Fruit fly (Drosophila melanogaster) whole organism, prepupa: ENCODE measurements around the gene Ssb-c31a.

Source experiments
- CG10631 ChIP-seq: fragments of 200-800 bp; sonication (Bioruptor generic); optimal IDR thresholded peaks from 2 replicates; lab custom pipeline; 2016; ENCODE audit warnings: missing biosample characterization, missing genetic modification characterization
- CG11294 ChIP-seq: fragments of 200-800 bp; sonication (Bioruptor generic); IDR thresholded peaks from 2 replicates; pipeline ENCODE4 v1.3.6; 2022; ENCODE audit warnings: missing biosample characterization, missing genetic modification characterization
- CG11762 ChIP-seq: fragments of 200-800 bp; sonication (Bioruptor generic); optimal IDR thresholded peaks from 3 replicates; lab custom pipeline; 2016; ENCODE audit warnings: missing biosample characterization, missing genetic modification characterization; ENCODE audit not compliant: insufficient read depth
- CG15336 ChIP-seq: fragments of 200-800 bp; sonication (Bioruptor generic); IDR thresholded peaks from 2 replicates; pipeline ENCODE4 v1.3.6; 2022; ENCODE audit warnings: missing biosample characterization, missing genetic modification characterization
- CG1621 ChIP-seq: fragments of 200-800 bp; sonication (Bioruptor generic); optimal IDR thresholded peaks from 3 replicates; lab custom pipeline; 2018; ENCODE audit warnings: missing biosample characterization, mild to moderate bottlenecking, missing genetic modification characterization
- CG16779 ChIP-seq: fragments of 200-800 bp; sonication (Bioruptor generic); optimal IDR thresholded peaks from 3 replicates; lab custom pipeline; 2017; ENCODE audit warnings: missing biosample characterization, mild to moderate bottlenecking, missing genetic modification characterization
- CG31627 ChIP-seq: fragments of 200-800 bp; sonication (Bioruptor generic); optimal IDR thresholded peaks from 3 replicates; lab custom pipeline; 2016; ENCODE audit warnings: missing biosample characterization, missing genetic modification characterization
- CG32006 ChIP-seq: fragments of 200-800 bp; sonication (Bioruptor generic); optimal IDR thresholded peaks from 3 replicates; lab custom pipeline; 2017; ENCODE audit warnings: missing biosample characterization, mild to moderate bottlenecking, missing genetic modification characterization
- CG34406 ChIP-seq: fragments of 200-800 bp; sonication (Bioruptor generic); optimal IDR thresholded peaks from 3 replicates; lab custom pipeline; 2016; ENCODE audit warnings: missing biosample characterization, missing genetic modification characterization
- CG3919 ChIP-seq: fragments of 200-800 bp; sonication (Bioruptor generic); optimal IDR thresholded peaks from 3 replicates; lab custom pipeline; 2016; ENCODE audit warnings: missing biosample characterization, missing genetic modification characterization
- CG4318 ChIP-seq: fragments of 200-800 bp; sonication (Bioruptor generic); optimal IDR thresholded peaks from 3 replicates; lab custom pipeline; 2017; ENCODE audit warnings: missing biosample characterization, mild to moderate bottlenecking, missing genetic modification characterization
- CG6276 ChIP-seq: fragments of 200-800 bp; sonication (Bioruptor generic); optimal IDR thresholded peaks from 2 replicates; lab custom pipeline; 2017; ENCODE audit warnings: missing biosample characterization, mild to moderate bottlenecking, missing genetic modification characterization
- CG6792 ChIP-seq: fragments of 200-800 bp; sonication (Bioruptor generic); optimal IDR thresholded peaks from 3 replicates; lab custom pipeline; 2016; ENCODE audit warnings: missing biosample characterization, missing genetic modification characterization
- CG6808 ChIP-seq: fragments of 200-800 bp; sonication (Bioruptor generic); optimal IDR thresholded peaks from 3 replicates; lab custom pipeline; 2017; ENCODE audit warnings: missing biosample characterization, missing genetic modification characterization, mild to moderate bottlenecking, moderate library complexity, missing genetic modification reagents
- CG7368 ChIP-seq: fragments of 200-800 bp; sonication (Bioruptor generic); optimal IDR thresholded peaks from 3 replicates; lab custom pipeline; 2016; ENCODE audit warnings: missing biosample characterization, missing genetic modification characterization
- CG8319 ChIP-seq: fragments of 200-800 bp; sonication (Bioruptor generic); optimal IDR thresholded peaks from 3 replicates; lab custom pipeline; 2016; ENCODE audit warnings: missing biosample characterization, missing genetic modification characterization
- CG9139 ChIP-seq: fragments of 200-800 bp; sonication (Bioruptor generic); optimal IDR thresholded peaks from 3 replicates; lab custom pipeline; 2017; ENCODE audit warnings: missing biosample characterization, mild to moderate bottlenecking, missing genetic modification characterization
- Eip75B ChIP-seq: fragments of 200-800 bp; sonication (Bioruptor generic); optimal IDR thresholded peaks from 3 replicates; lab custom pipeline; 2016; ENCODE audit warnings: missing biosample characterization, missing genetic modification characterization
- Eip78C ChIP-seq: fragments of 200-800 bp; sonication (Bioruptor generic); peaks from one replicate; lab custom pipeline; 2016; ENCODE audit warnings: missing biosample characterization, missing genetic modification characterization
- Eip93F ChIP-seq: fragments of 200-800 bp; sonication (Bioruptor generic); optimal IDR thresholded peaks from 2 replicates; lab custom pipeline; 2016; ENCODE audit warnings: missing biosample characterization, mild to moderate bottlenecking, missing genetic modification characterization
- Ets21C ChIP-seq: fragments of 200-800 bp; sonication (Bioruptor generic); optimal IDR thresholded peaks from 3 replicates; lab custom pipeline; 2016; ENCODE audit warnings: missing biosample characterization, missing genetic modification characterization
- Gug ChIP-seq: fragments of 200-800 bp; sonication (Bioruptor generic); IDR thresholded peaks from 2 replicates; pipeline ENCODE4 v1.3.6; 2022; ENCODE audit warnings: missing biosample characterization, missing genetic modification characterization
- Hr38 ChIP-seq: sonication (Bioruptor generic); optimal IDR thresholded peaks from 2 replicates; lab custom pipeline; 2016; ENCODE audit warnings: missing biosample characterization, missing genetic modification characterization
- Hr4 ChIP-seq: fragments of 200-800 bp; sonication (Bioruptor generic); optimal IDR thresholded peaks from 3 replicates; lab custom pipeline; 2016; ENCODE audit warnings: missing biosample characterization, missing genetic modification characterization
- Lpt ChIP-seq: fragments of 200-800 bp; sonication (Bioruptor generic); optimal IDR thresholded peaks from 3 replicates; lab custom pipeline; 2016; ENCODE audit warnings: missing biosample characterization, missing genetic modification characterization
- Met ChIP-seq: fragments of 200-800 bp; sonication (Bioruptor generic); optimal IDR thresholded peaks from 3 replicates; lab custom pipeline; 2016; ENCODE audit warnings: missing biosample characterization, missing genetic modification characterization
- Sox14 ChIP-seq: fragments of 200-800 bp; sonication (Bioruptor generic); optimal IDR thresholded peaks from 3 replicates; lab custom pipeline; 2016; ENCODE audit warnings: missing biosample characterization, missing genetic modification characterization
- achi ChIP-seq: fragments of 200-800 bp; sonication (Bioruptor generic); optimal IDR thresholded peaks from 3 replicates; lab custom pipeline; 2016; ENCODE audit warnings: missing biosample characterization, missing genetic modification characterization
- acj6 ChIP-seq: fragments of 200-800 bp; sonication (Bioruptor generic); optimal IDR thresholded peaks from 3 replicates; lab custom pipeline; 2016; ENCODE audit warnings: missing biosample characterization, missing genetic modification characterization
- cyc ChIP-seq: fragments of 200-800 bp; sonication (Bioruptor generic); optimal IDR thresholded peaks from 3 replicates; lab custom pipeline; 2016; ENCODE audit warnings: missing biosample characterization, missing genetic modification characterization
- dac ChIP-seq: fragments of 200-800 bp; sonication (Bioruptor generic); optimal IDR thresholded peaks from 2 replicates; lab custom pipeline; 2017; ENCODE audit warnings: missing biosample characterization, mild to moderate bottlenecking, missing genetic modification characterization
- eg ChIP-seq: fragments of 200-800 bp; sonication (Bioruptor generic); IDR thresholded peaks from 3 replicates; pipeline ENCODE4 v1.3.6; 2022; ENCODE audit warnings: missing biosample characterization, missing genetic modification characterization
- esn ChIP-seq: fragments of 200-800 bp; sonication (Bioruptor generic); optimal IDR thresholded peaks from 2 replicates; lab custom pipeline; 2016; ENCODE audit warnings: missing biosample characterization, mild to moderate bottlenecking, missing genetic modification characterization, moderate library complexity
- fd59A ChIP-seq: fragments of 200-800 bp; sonication (Bioruptor generic); optimal IDR thresholded peaks from 2 replicates; lab custom pipeline; 2017; ENCODE audit warnings: missing biosample characterization, mild to moderate bottlenecking, missing genetic modification characterization, missing genetic modification reagents
- fkh ChIP-seq: fragments of 200-800 bp; sonication (Bioruptor generic); optimal IDR thresholded peaks from 3 replicates; lab custom pipeline; 2017; ENCODE audit warnings: missing biosample characterization, mild to moderate bottlenecking, missing genetic modification characterization, moderate library complexity
- lz ChIP-seq: fragments of 200-800 bp; sonication (Bioruptor generic); optimal IDR thresholded peaks from 3 replicates; lab custom pipeline; 2016; ENCODE audit warnings: missing biosample characterization, missing genetic modification characterization
- salr ChIP-seq, 2 experiments: fragments of 200-800 bp; sonication (Bioruptor generic); optimal IDR thresholded peaks; 3 replicates each; lab custom pipeline; 2016 to 2018; ENCODE audit warnings: missing biosample characterization in 2 of 2, missing genetic modification characterization in 2 of 2, mild to moderate bottlenecking in 1 of 2
- svp ChIP-seq: fragments of 200-800 bp; sonication (Bioruptor generic); peaks from one replicate; lab custom pipeline; 2016; ENCODE audit warnings: missing biosample characterization, missing genetic modification characterization

Gene Ssb-c31a

DNA sequence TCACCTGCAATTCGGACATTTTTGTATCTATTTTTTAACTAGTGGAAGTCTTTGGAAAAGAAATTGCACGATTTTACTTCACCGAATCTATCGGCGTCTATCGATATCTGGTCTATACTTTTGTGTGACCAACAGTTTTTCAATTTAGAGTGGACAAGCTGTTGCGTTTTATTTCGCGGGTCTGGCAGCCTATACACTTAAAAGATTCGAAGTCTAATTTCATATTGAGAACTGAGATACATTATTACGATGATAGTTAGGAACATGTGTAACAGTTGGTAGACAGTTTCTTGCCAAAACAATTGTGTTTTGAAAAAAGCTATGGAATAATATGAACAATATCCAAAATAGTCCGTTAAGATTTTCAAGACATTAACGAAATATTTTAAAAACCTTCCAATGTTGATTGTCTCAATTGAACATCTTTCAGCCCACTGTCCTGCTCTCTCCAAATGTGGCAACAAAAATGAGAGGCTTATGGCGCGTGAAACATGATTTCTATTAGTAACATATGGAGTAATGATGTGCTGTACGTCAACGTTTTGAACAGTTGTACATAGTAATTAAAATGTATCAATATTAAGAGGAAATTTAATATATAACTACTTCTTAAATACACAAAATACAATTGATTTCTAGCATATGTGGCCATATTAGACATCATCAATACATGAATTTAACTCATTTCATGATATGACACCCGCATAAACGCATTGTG lies 48.7 kb upstream of the Ssb-c31a start, which contains the start of gene Acbp1 (continued):
- TF ChIP-seq CG4318 (GFP tag; lab: Kevin White, UChicago) (peak; percentile 89), CG11294 (peak; percentile 90), fd59A (GFP tag; lab: Kevin White, UChicago) (peak; percentile 94), cyc (GFP tag; lab: Kevin White, UChicago) (peak; percentile 93), Hr4 (peak; percentile 96), svp (peak; percentile 98), Hr38 (GFP tag; lab: Kevin White, UChicago) (peak; percentile 69), salr (GFP tag; optimal IDR thresholded peaks at IDR 0.05; lab: Kevin White, UChicago) (peak; percentile 75 to 93), dac (peak; percentile 93), CG10631 (GFP tag; lab: Kevin White, UChicago) (peak; percentile 94), Met (GFP tag; lab: Kevin White, UChicago) (peak; percentile 95), esn (GFP tag; lab: Kevin White, UChicago) (peak; percentile 97), CG11762 (GFP tag; lab: Kevin White, UChicago) (peak; percentile 90), CG32006 (GFP tag; lab: Kevin White, UChicago) (peak; percentile 97), CG6792 (peak; percentile 96), CG31627 (GFP tag; lab: Kevin White, UChicago) (peak; percentile 95), achi (GFP tag; lab: Kevin White, UChicago) (peak; percentile 94)

DNA sequence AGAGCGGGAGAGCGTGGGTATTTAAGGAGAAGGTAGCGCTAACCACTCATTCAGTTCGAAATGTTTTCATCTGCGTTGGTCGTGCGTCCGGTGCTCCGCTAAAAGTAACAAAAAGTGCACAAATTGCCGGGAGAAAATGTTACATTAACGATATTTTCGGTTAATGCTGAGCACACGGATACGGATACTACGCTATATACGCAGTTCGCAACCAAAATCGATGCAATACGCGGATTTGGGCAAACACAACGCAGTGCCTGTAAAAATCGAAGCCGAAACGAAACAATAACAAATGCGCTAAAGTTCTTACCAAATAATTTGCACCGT lies 48.2 kb upstream of the Ssb-c31a start, which contains the start of gene Piezo:
Gene Piezo (plus strand): TSS at position 49 of the 327 bp plus-strand sequence.
- TF ChIP-seq CG7368 (no peak), eg (GFP tag; lab: Robert Waterston, UW) (no peak), CG6276 (GFP tag; lab: Kevin White, UChicago) (no peak), Hr4 (no peak), Eip75B (GFP tag; lab: Kevin White, UChicago) (no peak), Gug (GFP tag; lab: Robert Waterston, UW) (no peak), CG15336 (GFP tag; lab: Robert Waterston, UW) (no peak), CG4318 (GFP tag; lab: Kevin White, UChicago) (no peak), Lpt (GFP tag; lab: Kevin White, UChicago) (no peak), CG6808 (peak; percentile 50), Eip93F (GFP tag; lab: Kevin White, UChicago) (no peak), CG3919 (GFP tag; lab: Kevin White, UChicago) (peak; percentile 20)

DNA sequence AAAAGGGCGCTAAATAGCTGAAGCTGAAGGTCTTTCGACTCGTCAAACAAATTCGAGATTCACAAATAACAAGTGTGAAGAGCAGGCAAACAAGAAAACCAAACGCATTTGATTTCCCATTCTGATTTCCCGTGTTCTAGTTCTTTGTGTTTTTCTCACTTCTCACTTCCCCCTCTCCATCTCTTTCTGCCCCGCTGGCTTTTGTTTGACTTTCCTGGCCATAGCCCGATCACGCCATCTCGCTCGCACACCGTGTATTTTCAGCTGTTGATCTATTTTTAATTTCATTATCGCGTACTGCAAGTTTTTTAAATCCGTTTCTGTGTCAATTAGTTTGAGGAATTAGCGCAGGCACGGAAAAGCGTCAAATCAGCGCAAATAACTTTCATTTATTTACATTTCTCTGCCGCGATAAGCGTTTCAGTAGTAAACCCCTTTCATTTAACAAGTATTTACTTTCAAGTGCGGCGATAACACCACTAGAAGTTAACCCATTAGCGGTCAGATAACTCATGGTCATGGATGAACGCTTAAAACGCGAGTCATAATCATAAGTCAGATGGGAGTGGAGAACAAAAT lies 47.5 kb upstream of the Ssb-c31a start:
- TF ChIP-seq Sox14 (GFP tag; lab: Kevin White, UChicago): peak; percentile 30
- no peak for TF ChIP-seq CG6276 (GFP tag; lab: Kevin White, UChicago)
- TF ChIP-seq acj6 (GFP tag; lab: Kevin White, UChicago): no peak
- no peak for TF ChIP-seq esn (GFP tag; lab: Kevin White, UChicago)
- TF ChIP-seq CG31627 (GFP tag; lab: Kevin White, UChicago): no peak
- TF ChIP-seq Lpt (GFP tag; lab: Kevin White, UChicago): no peak
- TF ChIP-seq CG1621 (tag; lab: Kevin White, UChicago): no peak
- TF ChIP-seq CG16779 (tag; lab: Kevin White, UChicago): peak; percentile 1
- TF ChIP-seq fkh (GFP tag; lab: Kevin White, UChicago): peak; percentile 93
- TF ChIP-seq eg (GFP tag; lab: Robert Waterston, UW): 0 out of 3 replicates have a peak, but pooled peaks have one; percentile 30
- TF ChIP-seq CG8319 (GFP tag; lab: Kevin White, UChicago): no peak
- no peak for TF ChIP-seq Ets21C
- TF ChIP-seq Eip78C: no peak
- no peak for TF ChIP-seq Hr38 (GFP tag; lab: Kevin White, UChicago)
- TF ChIP-seq CG9139 (GFP tag; lab: Kevin White, UChicago): no peak
- no peak for TF ChIP-seq fd59A (GFP tag; lab: Kevin White, UChicago)
- no peak for TF ChIP-seq lz
- no peak for TF ChIP-seq CG15336 (GFP tag; lab: Robert Waterston, UW)
- TF ChIP-seq CG34406 (GFP tag; lab: Kevin White, UChicago): no peak
- TF ChIP-seq Met (GFP tag; lab: Kevin White, UChicago): no peak
